Worm (Caenorhabditis elegans): ENCODE results near the gene F45G2.7.

Gene F45G2.7

DNA sequence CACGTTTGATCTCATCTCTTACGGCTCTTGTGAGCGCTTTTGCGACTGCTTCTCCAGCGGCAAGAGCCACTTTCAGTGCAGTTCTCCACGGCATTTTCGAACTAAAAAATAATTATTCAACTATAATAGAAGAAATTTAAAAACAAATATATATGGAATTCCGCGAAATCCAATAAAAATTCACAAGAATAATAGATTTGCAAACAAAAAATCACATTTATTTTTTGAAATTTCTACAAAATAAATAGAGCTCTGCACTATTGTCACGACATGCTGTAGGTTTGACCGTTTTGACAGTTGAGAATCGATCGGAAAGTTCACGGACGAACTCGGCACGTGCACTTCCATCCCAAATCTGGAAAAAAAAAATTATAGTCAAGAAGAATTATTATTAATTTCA, 1.3 kb upstream of the F45G2.7 start, which contains the start of gene F45G2.8:
TSS of gene F45G2.8 (minus strand) at position 101 of the 400 bp plus-strand sequence.
- TF ChIP-seq ceh-82 (tag; optimal IDR thresholded peaks at IDR 0.05) (no peak), fkh-10 (GFP tag; optimal IDR thresholded peaks at IDR 0.05) (no peak), ceh-20 (GFP tag; IDR thresholded peaks at IDR 0.05) (no peak), mdt-29 (GFP tag; IDR thresholded peaks at IDR 0.05) (no peak), gei-8 (GFP tag; optimal IDR thresholded peaks at IDR 0.05) (no peak), egl-27 (tag; optimal IDR thresholded peaks at IDR 0.05) (no peak), nhr-28 (tag; optimal IDR thresholded peaks at IDR 0.05) (no peak), cey-2 (tag; optimal IDR thresholded peaks at IDR 0.05; ENCODE audit: borderline replicate concordance, insufficient read depth) (no peak), pqm-1 (tag; optimal IDR thresholded peaks at IDR 0.05) (no peak), daf-16 (GFP tag; optimal IDR thresholded peaks at IDR 0.05) (no peak), daf-16 (tag; optimal IDR thresholded peaks at IDR 0.05) (no peak), dmd-6 (GFP tag; IDR thresholded peaks at IDR 0.05) (no peak), ces-1 (GFP tag; optimal IDR thresholded peaks at IDR 0.05) (no peak), nhr-41 (GFP tag; IDR thresholded peaks at IDR 0.05) (no peak), ama-1 (optimal IDR thresholded peaks at IDR 0.05) (no peak), F10B5.3 (tag; optimal IDR thresholded peaks at IDR 0.05) (no peak)

DNA sequence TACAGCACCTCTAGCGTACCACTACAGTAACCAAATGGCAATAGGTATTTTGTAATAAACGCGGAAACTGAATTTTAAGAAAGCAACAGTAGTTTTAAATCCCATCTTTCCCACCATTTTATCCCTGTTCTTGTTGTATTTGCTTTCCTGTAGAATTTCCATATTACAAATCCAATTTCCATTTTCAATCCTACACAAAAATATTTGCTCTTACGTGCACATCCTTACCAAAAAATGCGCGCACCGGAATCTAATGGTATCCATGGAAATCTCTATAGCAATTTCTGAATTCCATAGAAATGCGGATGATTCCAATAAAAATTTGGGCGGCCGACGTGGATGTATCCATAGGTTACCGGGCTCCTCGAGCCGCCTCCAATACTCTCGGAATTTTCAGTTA, 4.1 kb downstream of the F45G2.7 start, which contains the start of gene trf-1:
TSS of gene trf-1 (plus strand) at position 301 of the 400 bp plus-strand sequence.
- no peak for TF ChIP-seq ceh-32 (tag; optimal IDR thresholded peaks at IDR 0.05; ENCODE audit: poor library complexity)
- no peak for TF ChIP-seq mdl-1 (tag; optimal IDR thresholded peaks at IDR 0.05)
- TF ChIP-seq zip-11 (GFP tag; IDR thresholded peaks at IDR 0.05) = no peak
- TF ChIP-seq daf-19 (GFP tag; conservative IDR thresholded peaks at IDR 0.05) = no peak
- TF ChIP-seq fkh-10 (GFP tag; optimal IDR thresholded peaks at IDR 0.05) = no peak
- TF ChIP-seq pha-4 (GFP tag; IDR thresholded peaks at IDR 0.05) = no peak
- no peak for TF ChIP-seq pha-4 (tag; optimal IDR thresholded peaks at IDR 0.05)
- TF ChIP-seq nhr-237 (tag; optimal IDR thresholded peaks at IDR 0.05) = no peak
- no peak for TF ChIP-seq daf-8 (GFP tag; IDR thresholded peaks at IDR 0.05)
- no peak for TF ChIP-seq ceh-62 (tag; optimal IDR thresholded peaks at IDR 0.05)
- TF ChIP-seq mes-2 (tag; optimal IDR thresholded peaks at IDR 0.05; ENCODE audit: poor library complexity, severe bottlenecking) = no peak

DNA sequence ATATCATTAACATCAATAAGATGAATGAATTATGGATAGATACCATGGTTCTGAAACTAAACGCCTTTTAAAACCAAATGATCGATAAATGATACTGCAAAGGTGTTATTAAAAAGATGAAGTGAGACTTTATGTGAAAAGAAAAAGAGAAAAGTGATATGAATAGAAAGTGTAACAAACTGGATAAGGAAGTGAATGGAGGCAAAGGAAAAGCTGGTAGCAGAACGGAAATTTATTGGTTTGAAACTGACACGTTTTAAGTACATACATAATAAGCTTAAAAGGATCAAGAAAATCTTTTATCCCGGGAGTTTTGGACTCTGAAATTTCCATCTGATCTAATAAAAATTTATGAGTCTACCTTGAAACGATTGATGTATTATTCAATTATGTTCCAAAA, 4.6 kb downstream of the F45G2.7 start, which contains the start of gene bli-5:
TSS of gene bli-5 (minus strand) at position 101 of the 400 bp plus-strand sequence.
- TF ChIP-seq tra-1 (GFP tag; IDR thresholded peaks at IDR 0.05) = no peak
- TF ChIP-seq T26A8.4 (GFP tag; IDR thresholded peaks at IDR 0.05) = no peak
- no peak for TF ChIP-seq F44E2.7 (GFP tag; IDR thresholded peaks at IDR 0.05)
- no peak for TF ChIP-seq nhr-42 (GFP tag; IDR thresholded peaks at IDR 0.05)
- TF ChIP-seq daf-8 (GFP tag; IDR thresholded peaks at IDR 0.05) = no peak
- TF ChIP-seq dpl-1 (GFP tag; optimal IDR thresholded peaks at IDR 0.05) = no peak
- TF ChIP-seq nhr-77 (tag; optimal IDR thresholded peaks at IDR 0.05) = no peak
- no peak for TF ChIP-seq dmd-8 (GFP tag; IDR thresholded peaks at IDR 0.05)
- TF ChIP-seq ceh-82 (tag; optimal IDR thresholded peaks at IDR 0.05) = no peak
- TF ChIP-seq F10B5.3 (tag; optimal IDR thresholded peaks at IDR 0.05) = no peak

DNA sequence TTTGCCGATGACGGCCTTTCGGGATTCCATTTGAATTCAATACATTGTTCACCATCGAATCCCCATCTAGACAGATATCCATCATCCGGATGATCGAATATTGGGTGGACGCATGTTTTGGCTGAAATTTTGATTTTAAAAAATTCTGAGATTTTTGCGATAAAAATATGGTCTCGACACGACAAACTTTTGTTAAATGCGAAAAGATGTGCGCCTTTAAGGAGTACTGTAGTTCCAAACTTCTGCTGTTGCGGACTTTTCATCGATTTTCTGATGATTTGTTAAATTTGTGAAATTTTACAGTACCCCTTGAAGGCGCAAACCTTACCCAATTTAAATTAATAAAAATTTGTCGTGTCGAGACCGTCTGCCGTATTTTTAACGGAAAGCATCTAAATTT, 6.5 kb downstream of the F45G2.7 start:
- TF ChIP-seq zip-2 (tag; optimal IDR thresholded peaks at IDR 0.05) (no peak), ctbp-1 (GFP tag; IDR thresholded peaks at IDR 0.05) (no peak), dpl-1 (GFP tag; optimal IDR thresholded peaks at IDR 0.05) (no peak), snpc-4 (tag; optimal IDR thresholded peaks at IDR 0.05) (no peak), lin-39 (tag; optimal IDR thresholded peaks at IDR 0.05) (no peak), tra-1 (GFP tag; IDR thresholded peaks at IDR 0.05) (no peak), mep-1 (tag; optimal IDR thresholded peaks at IDR 0.05) (no peak), ceh-82 (tag; optimal IDR thresholded peaks at IDR 0.05) (no peak), nhr-6 (tag; optimal IDR thresholded peaks at IDR 0.05) (no peak), dve-1 (tag; optimal IDR thresholded peaks at IDR 0.05; ENCODE audit: insufficient read depth) (no peak), ceh-28 (tag; optimal IDR thresholded peaks at IDR 0.05) (no peak), mdl-1 (tag; optimal IDR thresholded peaks at IDR 0.05) (no peak), set-16 (GFP tag; IDR thresholded peaks at IDR 0.05) (no peak)

All from whole organism, L4 larva.